Fruit fly (Drosophila melanogaster) whole organism, prepupa: ENCODE data around the gene CG4186.

Experiments
- CG10631 ChIP-seq: fragments of 200-800 bp; sonication (Bioruptor generic); optimal IDR thresholded peaks from 2 replicates; lab custom pipeline; 2016; ENCODE audit warnings: missing biosample characterization, missing genetic modification characterization
- CG10669 ChIP-seq: fragments of 200-800 bp; sonication (Bioruptor generic); optimal IDR thresholded peaks from 3 replicates; lab custom pipeline; 2018; ENCODE audit warnings: missing biosample characterization, mild to moderate bottlenecking, missing genetic modification characterization, moderate library complexity
- CG11762 ChIP-seq: fragments of 200-800 bp; sonication (Bioruptor generic); optimal IDR thresholded peaks from 3 replicates; lab custom pipeline; 2016; ENCODE audit warnings: missing biosample characterization, missing genetic modification characterization; ENCODE audit not compliant: insufficient read depth
- CG11902 ChIP-seq: fragments of 200-800 bp; sonication (Bioruptor generic); optimal IDR thresholded peaks from 3 replicates; lab custom pipeline; 2016; ENCODE audit warnings: missing biosample characterization, missing genetic modification characterization
- CG15336 ChIP-seq: fragments of 200-800 bp; sonication (Bioruptor generic); IDR thresholded peaks from 2 replicates; pipeline ENCODE4 v1.3.6; 2022; ENCODE audit warnings: missing biosample characterization, missing genetic modification characterization
- CG1621 ChIP-seq: fragments of 200-800 bp; sonication (Bioruptor generic); optimal IDR thresholded peaks from 3 replicates; lab custom pipeline; 2018; ENCODE audit warnings: missing biosample characterization, mild to moderate bottlenecking, missing genetic modification characterization
- CG16779 ChIP-seq: fragments of 200-800 bp; sonication (Bioruptor generic); optimal IDR thresholded peaks from 3 replicates; lab custom pipeline; 2017; ENCODE audit warnings: missing biosample characterization, mild to moderate bottlenecking, missing genetic modification characterization
- CG3032 ChIP-seq: fragments of 200-800 bp; optimal IDR thresholded peaks from 2 replicates; lab custom pipeline; 2019; ENCODE audit warnings: missing biosample characterization, mild to moderate bottlenecking, missing genetic modification characterization, moderate library complexity
- CG31627 ChIP-seq: fragments of 200-800 bp; sonication (Bioruptor generic); optimal IDR thresholded peaks from 3 replicates; lab custom pipeline; 2016; ENCODE audit warnings: missing biosample characterization, missing genetic modification characterization
- CG34406 ChIP-seq: fragments of 200-800 bp; sonication (Bioruptor generic); optimal IDR thresholded peaks from 3 replicates; lab custom pipeline; 2016; ENCODE audit warnings: missing biosample characterization, missing genetic modification characterization
- CG3919 ChIP-seq: fragments of 200-800 bp; sonication (Bioruptor generic); optimal IDR thresholded peaks from 3 replicates; lab custom pipeline; 2016; ENCODE audit warnings: missing biosample characterization, missing genetic modification characterization
- CG6163 ChIP-seq: fragments of 200-800 bp; sonication (Bioruptor generic); IDR thresholded peaks from 3 replicates; pipeline ENCODE4 v1.3.6; 2022; ENCODE audit warnings: missing biosample characterization, missing genetic modification characterization
- CG6276 ChIP-seq: fragments of 200-800 bp; sonication (Bioruptor generic); optimal IDR thresholded peaks from 2 replicates; lab custom pipeline; 2017; ENCODE audit warnings: missing biosample characterization, mild to moderate bottlenecking, missing genetic modification characterization
- CG6792 ChIP-seq: fragments of 200-800 bp; sonication (Bioruptor generic); optimal IDR thresholded peaks from 3 replicates; lab custom pipeline; 2016; ENCODE audit warnings: missing biosample characterization, missing genetic modification characterization
- CG8119 ChIP-seq: fragments of 200-800 bp; sonication (Bioruptor generic); IDR thresholded peaks from 3 replicates; pipeline ENCODE4 v1.3.6; 2022; ENCODE audit warnings: missing biosample characterization, missing genetic modification characterization
- CG8319 ChIP-seq: fragments of 200-800 bp; sonication (Bioruptor generic); optimal IDR thresholded peaks from 3 replicates; lab custom pipeline; 2016; ENCODE audit warnings: missing biosample characterization, missing genetic modification characterization
- CG9139 ChIP-seq: fragments of 200-800 bp; sonication (Bioruptor generic); optimal IDR thresholded peaks from 3 replicates; lab custom pipeline; 2017; ENCODE audit warnings: missing biosample characterization, mild to moderate bottlenecking, missing genetic modification characterization
- Eip75B ChIP-seq: fragments of 200-800 bp; sonication (Bioruptor generic); optimal IDR thresholded peaks from 3 replicates; lab custom pipeline; 2016; ENCODE audit warnings: missing biosample characterization, missing genetic modification characterization
- Eip78C ChIP-seq: fragments of 200-800 bp; sonication (Bioruptor generic); peaks from one replicate; lab custom pipeline; 2016; ENCODE audit warnings: missing biosample characterization, missing genetic modification characterization
- Eip93F ChIP-seq: fragments of 200-800 bp; sonication (Bioruptor generic); optimal IDR thresholded peaks from 2 replicates; lab custom pipeline; 2016; ENCODE audit warnings: missing biosample characterization, mild to moderate bottlenecking, missing genetic modification characterization
- Ets21C ChIP-seq: fragments of 200-800 bp; sonication (Bioruptor generic); optimal IDR thresholded peaks from 3 replicates; lab custom pipeline; 2016; ENCODE audit warnings: missing biosample characterization, missing genetic modification characterization
- Ets96B ChIP-seq: fragments of 200-800 bp; optimal IDR thresholded peaks from 2 replicates; lab custom pipeline; 2019; ENCODE audit warnings: missing biosample characterization, mild to moderate bottlenecking, missing genetic modification characterization, moderate library complexity
- Gug ChIP-seq: fragments of 200-800 bp; sonication (Bioruptor generic); IDR thresholded peaks from 2 replicates; pipeline ENCODE4 v1.3.6; 2022; ENCODE audit warnings: missing biosample characterization, missing genetic modification characterization
- Hr38 ChIP-seq: sonication (Bioruptor generic); optimal IDR thresholded peaks from 2 replicates; lab custom pipeline; 2016; ENCODE audit warnings: missing biosample characterization, missing genetic modification characterization
- Hr4 ChIP-seq: fragments of 200-800 bp; sonication (Bioruptor generic); optimal IDR thresholded peaks from 3 replicates; lab custom pipeline; 2016; ENCODE audit warnings: missing biosample characterization, missing genetic modification characterization
- Lpt ChIP-seq: fragments of 200-800 bp; sonication (Bioruptor generic); optimal IDR thresholded peaks from 3 replicates; lab custom pipeline; 2016; ENCODE audit warnings: missing biosample characterization, missing genetic modification characterization
- Met ChIP-seq: fragments of 200-800 bp; sonication (Bioruptor generic); optimal IDR thresholded peaks from 3 replicates; lab custom pipeline; 2016; ENCODE audit warnings: missing biosample characterization, missing genetic modification characterization
- OdsH ChIP-seq: fragments of 200-800 bp; sonication (Bioruptor generic); optimal IDR thresholded peaks from 3 replicates; lab custom pipeline; 2016; ENCODE audit warnings: missing biosample characterization, missing genetic modification characterization
- Smox ChIP-seq: fragments of 200-800 bp; sonication (Bioruptor generic); optimal IDR thresholded peaks from 3 replicates; lab custom pipeline; 2016; ENCODE audit warnings: missing biosample characterization, missing genetic modification characterization
- Sox102F ChIP-seq: fragments of 200-800 bp; sonication (Bioruptor generic); optimal IDR thresholded peaks from 2 replicates; lab custom pipeline; 2016; ENCODE audit warnings: missing biosample characterization, mild to moderate bottlenecking, missing genetic modification characterization
- Sox14 ChIP-seq: fragments of 200-800 bp; sonication (Bioruptor generic); optimal IDR thresholded peaks from 3 replicates; lab custom pipeline; 2016; ENCODE audit warnings: missing biosample characterization, missing genetic modification characterization
- Sox15 ChIP-seq: fragments of 200-800 bp; sonication (Bioruptor generic); optimal IDR thresholded peaks from 3 replicates; lab custom pipeline; 2016; ENCODE audit warnings: missing biosample characterization, missing genetic modification characterization
- acj6 ChIP-seq: fragments of 200-800 bp; sonication (Bioruptor generic); optimal IDR thresholded peaks from 3 replicates; lab custom pipeline; 2016; ENCODE audit warnings: missing biosample characterization, missing genetic modification characterization
- cyc ChIP-seq: fragments of 200-800 bp; sonication (Bioruptor generic); optimal IDR thresholded peaks from 3 replicates; lab custom pipeline; 2016; ENCODE audit warnings: missing biosample characterization, missing genetic modification characterization
- dac ChIP-seq: fragments of 200-800 bp; sonication (Bioruptor generic); optimal IDR thresholded peaks from 2 replicates; lab custom pipeline; 2017; ENCODE audit warnings: missing biosample characterization, mild to moderate bottlenecking, missing genetic modification characterization
- dsx ChIP-seq: fragments of 200-800 bp; optimal IDR thresholded peaks from 3 replicates; lab custom pipeline; 2019; ENCODE audit warnings: missing biosample characterization, mild to moderate bottlenecking, missing genetic modification characterization, moderate library complexity; ENCODE audit not compliant: poor library complexity, severe bottlenecking
- eg ChIP-seq: fragments of 200-800 bp; sonication (Bioruptor generic); IDR thresholded peaks from 3 replicates; pipeline ENCODE4 v1.3.6; 2022; ENCODE audit warnings: missing biosample characterization, missing genetic modification characterization
- esn ChIP-seq: fragments of 200-800 bp; sonication (Bioruptor generic); optimal IDR thresholded peaks from 2 replicates; lab custom pipeline; 2016; ENCODE audit warnings: missing biosample characterization, mild to moderate bottlenecking, missing genetic modification characterization, moderate library complexity
- fd85E ChIP-seq: fragments of 200-800 bp; sonication (Bioruptor generic); optimal IDR thresholded peaks from 3 replicates; lab custom pipeline; 2016; ENCODE audit warnings: missing biosample characterization, missing genetic modification characterization
- fkh ChIP-seq: fragments of 200-800 bp; sonication (Bioruptor generic); optimal IDR thresholded peaks from 3 replicates; lab custom pipeline; 2017; ENCODE audit warnings: missing biosample characterization, mild to moderate bottlenecking, missing genetic modification characterization, moderate library complexity
- lz ChIP-seq: fragments of 200-800 bp; sonication (Bioruptor generic); optimal IDR thresholded peaks from 3 replicates; lab custom pipeline; 2016; ENCODE audit warnings: missing biosample characterization, missing genetic modification characterization
- net ChIP-seq: fragments of 200-800 bp; sonication (Bioruptor generic); optimal IDR thresholded peaks from 3 replicates; lab custom pipeline; 2016; ENCODE audit warnings: missing biosample characterization, missing genetic modification characterization
- salr ChIP-seq, 2 experiments: fragments of 200-800 bp; sonication (Bioruptor generic); optimal IDR thresholded peaks; 3 replicates each; lab custom pipeline; 2016 to 2018; ENCODE audit warnings: missing biosample characterization in 2 of 2, missing genetic modification characterization in 2 of 2, mild to moderate bottlenecking in 1 of 2
- spab ChIP-seq: fragments of 200-800 bp; sonication (Bioruptor generic); optimal IDR thresholded peaks from 2 replicates; lab custom pipeline; 2017; ENCODE audit warnings: missing biosample characterization, mild to moderate bottlenecking, missing genetic modification characterization, missing genetic modification reagents
- ss ChIP-seq, 2 experiments: fragments of 200-800 bp; sonication (Bioruptor generic); optimal IDR thresholded peaks; 2 replicates in 1 of 2; 3 replicates in 1 of 2; lab custom pipeline; 2017 to 2018; ENCODE audit warnings: mild to moderate bottlenecking in 2 of 2, missing biosample characterization in 2 of 2, missing genetic modification characterization in 2 of 2, moderate library complexity in 1 of 2
- topi ChIP-seq: fragments of 200-800 bp; sonication (Bioruptor generic); optimal IDR thresholded peaks from 3 replicates; lab custom pipeline; 2016; ENCODE audit warnings: missing biosample characterization, missing genetic modification characterization

The CG4186 gene

DNA sequence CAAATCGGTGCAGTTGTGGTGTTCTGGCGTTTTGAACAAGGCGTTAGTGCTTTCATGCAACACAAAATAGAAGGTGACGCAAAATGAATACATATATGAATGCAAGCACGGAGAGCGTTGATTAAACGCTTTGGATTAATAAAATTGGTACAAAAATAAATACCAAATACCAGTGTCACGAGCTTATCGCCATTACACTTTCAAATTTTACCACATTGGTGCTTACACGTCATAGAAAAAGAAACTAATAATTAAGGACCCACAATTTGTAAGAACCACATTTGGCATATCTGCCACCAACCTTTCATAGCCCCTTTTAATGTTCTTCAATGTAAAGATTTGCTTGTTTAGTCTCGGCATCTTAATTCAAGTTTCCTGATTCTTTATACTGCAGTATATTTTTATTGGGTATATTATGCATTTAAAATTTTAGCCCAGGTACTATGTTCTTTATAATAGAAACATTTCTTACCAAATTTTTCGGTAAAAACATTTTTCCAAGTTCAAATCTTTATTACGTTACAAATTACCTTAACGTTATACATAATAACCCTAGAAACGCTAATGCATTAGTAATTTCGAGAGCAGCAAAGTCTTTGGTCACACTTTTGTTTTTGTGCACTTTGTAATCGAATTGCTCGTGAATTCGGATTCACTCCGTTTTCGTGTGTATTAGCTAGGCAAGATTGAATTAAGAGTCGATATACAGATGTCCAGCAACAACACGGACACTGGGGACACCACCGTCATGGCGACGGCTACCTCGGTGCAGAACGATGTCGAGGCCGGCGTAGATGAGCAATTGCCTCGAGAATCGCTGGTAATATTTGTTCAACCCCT lies 9.1 kb downstream of the CG4186 start, which contains the start of the genes Pex16 and Pex14 (continued):
- TF ChIP-seq Lpt (GFP tag; lab: Kevin White, UChicago) (peak; percentile 41), eg (GFP tag; lab: Robert Waterston, UW) (peak; percentile 74), ss (GFP tag; optimal IDR thresholded peaks at IDR 0.05; lab: Kevin White, UChicago) (peak; percentile 22 to 38), CG3919 (GFP tag; lab: Kevin White, UChicago) (peak; percentile 75), CG31627 (GFP tag; lab: Kevin White, UChicago) (peak; percentile 86), CG8319 (GFP tag; lab: Kevin White, UChicago) (peak; percentile 57), cyc (GFP tag; lab: Kevin White, UChicago) (peak; percentile 83), Met (no peak), Eip93F (GFP tag; lab: Kevin White, UChicago) (no peak), CG6276 (GFP tag; lab: Kevin White, UChicago) (peak; percentile 26), Sox15 (GFP tag; lab: Kevin White, UChicago) (peak; percentile 63), acj6 (GFP tag; lab: Kevin White, UChicago) (peak; percentile 74), Eip78C (GFP tag; lab: Kevin White, UChicago) (peak; percentile 89), CG11762 (GFP tag; lab: Kevin White, UChicago) (peak; percentile 46), Ets96B (tag; lab: Kevin White, UChicago) (peak; percentile 37), lz (peak; percentile 83), Gug (peak; percentile 51), CG3032 (peak; percentile 73), OdsH (GFP tag; lab: Kevin White, UChicago) (no peak), Hr38 (GFP tag; lab: Kevin White, UChicago) (no peak), salr (GFP tag; optimal IDR thresholded peaks at IDR 0.05; lab: Kevin White, UChicago) (peak in 1 of 2 experiments; percentile 51), fkh (GFP tag; lab: Kevin White, UChicago) (peak; percentile 27), esn (GFP tag; lab: Kevin White, UChicago) (peak; percentile 81), Ets21C (peak; percentile 74), CG8119 (no peak), CG10669 (GFP tag; lab: Kevin White, UChicago) (no peak), CG11902 (GFP tag; lab: Kevin White, UChicago) (peak; percentile 66), Hr4 (peak; percentile 77), CG34406 (GFP tag; lab: Kevin White, UChicago) (no peak), Sox14 (peak; percentile 75), Smox (GFP tag; lab: Kevin White, UChicago) (no peak), net (peak; percentile 64), topi (GFP tag; lab: Kevin White, UChicago) (peak; percentile 71), fd85E (no peak), dac (GFP tag; lab: Kevin White, UChicago) (peak; percentile 27), Sox102F (GFP tag; lab: Kevin White, UChicago) (no peak), CG16779 (tag; lab: Kevin White, UChicago) (peak; percentile 12), Eip75B (GFP tag; lab: Kevin White, UChicago) (no peak), CG6792 (GFP tag; lab: Kevin White, UChicago) (peak; percentile 61)

DNA sequence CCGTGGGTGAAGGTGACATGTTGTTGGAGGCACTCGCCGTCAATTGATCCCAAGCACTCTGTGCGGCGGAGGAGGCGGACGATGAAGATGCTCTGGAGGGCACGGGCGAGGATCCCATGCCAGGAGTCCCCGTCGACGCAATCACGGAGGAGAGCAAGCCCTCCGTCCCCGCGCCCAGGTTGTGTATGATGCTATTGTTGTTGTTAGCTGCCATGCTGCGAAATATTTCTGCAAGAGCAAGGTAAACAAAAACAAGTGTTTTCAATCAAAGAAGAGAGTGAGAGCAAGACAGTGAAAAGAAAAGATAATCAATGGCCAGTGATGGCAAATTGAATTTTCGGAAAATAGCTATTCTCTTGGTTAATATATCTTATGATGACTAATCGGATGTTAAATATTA lies 15.0 kb downstream of the CG4186 start:
- TF ChIP-seq CG31627 (GFP tag; lab: Kevin White, UChicago) = no peak
- no peak for TF ChIP-seq esn (GFP tag; lab: Kevin White, UChicago)
- peak; percentile 10 for TF ChIP-seq fkh (GFP tag; lab: Kevin White, UChicago)
- no peak for TF ChIP-seq CG6276 (GFP tag; lab: Kevin White, UChicago)
- TF ChIP-seq Eip93F (GFP tag; lab: Kevin White, UChicago) = no peak
- no peak for TF ChIP-seq fd85E
- no peak for TF ChIP-seq dsx (GFP tag; lab: Kevin White, UChicago)
- no peak for TF ChIP-seq net
- no peak for TF ChIP-seq Eip75B (GFP tag; lab: Kevin White, UChicago)
- TF ChIP-seq CG10631 (GFP tag; lab: Kevin White, UChicago) = no peak
- no peak for TF ChIP-seq Hr4
- TF ChIP-seq CG1621 = peak; percentile 34
- TF ChIP-seq CG11902 (GFP tag; lab: Kevin White, UChicago) = no peak
- TF ChIP-seq Lpt (GFP tag; lab: Kevin White, UChicago) = no peak
- TF ChIP-seq spab = no peak
- no peak for TF ChIP-seq CG9139 (GFP tag; lab: Kevin White, UChicago)
- no peak for TF ChIP-seq Eip78C (GFP tag; lab: Kevin White, UChicago)
- TF ChIP-seq Sox14 = no peak
- no peak for TF ChIP-seq Sox102F (GFP tag; lab: Kevin White, UChicago)
- peak; percentile 6; the same call in 1 of the 2 replicates for TF ChIP-seq CG15336 (GFP tag; lab: Robert Waterston, UW)
- no peak for TF ChIP-seq CG6163
